Worm (Caenorhabditis elegans) whole organism, midembryonic: ENCODE measurements around the gene idi-1.

Experiments
- cog-1 ChIP-seq: sonication (generic microtip); optimal IDR thresholded peaks from 2 replicates; lab custom pipeline; 2016; ENCODE audit warnings: missing genetic modification characterization, missing compliant biosample characterization
- flt-1 ChIP-seq: fragments of 200-800 bp; sonication (Bioruptor generic); IDR thresholded peaks from 2 replicates; pipeline ENCODE4 v1.3.6; 2022; ENCODE audit warnings: missing genetic modification characterization, missing compliant biosample characterization
- tab-1 ChIP-seq: fragments of 200-800 bp; sonication (Bioruptor generic); IDR thresholded peaks from 2 replicates; pipeline ENCODE4 v1.3.6; 2022; ENCODE audit warnings: missing genetic modification characterization, missing compliant biosample characterization
- ztf-23 ChIP-seq: fragments of 200-800 bp; sonication (Bioruptor generic); IDR thresholded peaks from 2 replicates; pipeline ENCODE4 v1.3.6; 2022; ENCODE audit warnings: missing genetic modification reagents, missing genetic modification characterization, missing compliant biosample characterization

DNA sequence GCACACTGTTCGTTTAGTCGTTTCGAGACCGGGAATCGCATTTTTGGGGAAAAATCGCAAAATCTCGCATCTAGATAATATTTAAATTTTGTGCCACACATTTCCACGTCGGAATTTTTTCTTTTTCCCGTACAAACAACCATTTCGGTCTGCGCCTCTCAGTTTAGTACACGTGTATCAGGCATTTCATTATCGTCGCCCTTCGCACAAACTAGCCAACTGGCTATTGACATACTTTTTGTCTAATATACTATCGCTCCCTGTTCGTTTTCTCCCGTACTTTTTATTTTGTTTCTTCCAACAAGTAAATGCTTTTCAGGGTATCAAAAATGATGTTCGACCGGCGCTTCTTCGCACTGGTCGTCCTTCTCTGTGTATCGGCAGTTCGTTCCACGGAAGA lies 41.8 kb downstream of the idi-1 start, which contains the start of gene C14B9.2:
- TF ChIP-seq ztf-23 (no peak), cog-1 (tag; lab: Kevin White, UChicago) (no peak), tab-1 (GFP tag; lab: Robert Waterston, UW) (no peak), flt-1 (no peak)
